Fruit fly (Drosophila melanogaster): ENCODE measurements around the gene Spase22-23.

Gene Spase22-23

DNA sequence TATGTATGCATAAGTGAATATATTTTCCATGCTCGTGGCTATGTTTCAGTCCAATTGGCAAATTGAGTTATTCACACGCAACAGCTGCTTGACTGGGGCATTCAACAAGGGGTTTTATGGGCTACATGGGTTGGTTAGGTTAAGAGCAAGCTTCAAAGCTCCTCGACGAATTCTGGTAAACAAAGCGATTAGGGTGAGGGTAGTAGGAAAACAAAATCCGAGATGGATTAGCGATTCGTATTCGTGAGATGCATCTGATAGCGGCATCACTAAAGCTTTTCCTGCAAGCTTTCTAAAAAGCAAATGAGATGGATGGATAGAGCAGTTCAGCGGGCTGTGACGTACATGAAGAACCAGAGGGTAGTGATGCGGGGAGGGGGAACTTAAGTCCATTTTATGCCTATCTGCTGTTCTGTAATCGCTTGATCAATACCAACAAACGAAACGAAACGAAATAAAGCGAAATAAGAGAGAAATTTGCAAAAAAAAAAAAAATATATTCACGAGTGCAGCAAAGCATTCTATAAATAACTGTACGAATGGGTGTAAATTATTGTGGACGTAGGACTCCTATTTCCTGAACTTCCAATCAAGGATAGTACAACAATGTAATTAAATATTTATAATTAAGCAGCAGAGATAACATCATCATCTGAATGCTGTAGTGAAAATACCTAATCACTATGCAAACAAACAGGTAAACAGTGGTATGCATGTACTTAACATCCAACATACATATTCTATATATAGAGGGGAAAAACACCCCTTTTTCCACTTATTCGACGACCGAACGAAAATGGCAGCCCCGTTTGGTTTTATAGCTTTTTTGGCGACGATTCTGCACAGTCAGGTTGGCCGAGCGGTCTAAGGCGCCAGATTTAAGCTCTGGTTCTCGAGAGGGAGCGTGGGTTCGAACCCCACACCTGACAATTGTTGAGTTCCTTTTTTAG, 34.9 kb upstream of the Spase22-23 start:
- TF ChIP-seq CG17801 (GFP tag; optimal IDR thresholded peaks at IDR 0.05; ENCODE audit: partially characterized antibody) = peak; percentile 26

DNA sequence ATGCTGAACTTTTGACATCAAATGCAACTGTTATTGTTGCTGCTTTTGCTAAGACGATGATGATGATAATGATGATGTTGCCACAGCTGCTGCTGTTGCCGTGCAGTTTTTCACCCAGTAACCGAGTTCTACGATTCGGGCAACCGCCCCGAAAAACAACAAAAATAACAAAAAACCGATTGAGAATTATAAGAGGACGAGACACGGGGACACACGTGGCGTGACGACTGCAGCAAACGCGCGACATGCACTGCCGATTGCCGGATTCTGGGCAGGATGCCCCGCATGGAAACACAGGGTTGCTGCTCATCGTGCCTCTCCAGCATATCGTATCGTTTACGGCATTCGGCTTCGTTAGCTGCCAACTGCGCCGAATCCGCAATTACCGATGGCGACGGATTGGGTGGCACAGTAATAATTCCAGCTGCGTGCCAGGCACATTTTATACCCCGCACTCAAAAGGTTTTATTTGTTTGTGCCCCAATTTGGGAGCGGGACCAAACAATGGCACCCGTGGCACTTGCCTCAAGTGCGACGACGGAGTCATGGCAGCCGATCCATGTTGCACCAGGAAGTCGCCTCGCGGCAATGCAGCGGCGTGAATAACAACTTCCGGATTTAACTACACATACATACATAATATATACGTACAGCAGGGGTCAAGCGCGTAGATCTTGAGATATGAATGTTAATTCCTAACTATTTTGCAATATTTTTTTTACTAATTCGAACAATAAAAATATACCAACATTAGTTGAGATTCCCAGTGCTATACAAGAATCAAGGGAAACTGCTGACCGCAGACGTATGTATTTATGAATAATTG, 34.0 kb upstream of the Spase22-23 start:
- TF ChIP-seq CG17801 (GFP tag; optimal IDR thresholded peaks at IDR 0.05; ENCODE audit: partially characterized antibody) = no peak

DNA sequence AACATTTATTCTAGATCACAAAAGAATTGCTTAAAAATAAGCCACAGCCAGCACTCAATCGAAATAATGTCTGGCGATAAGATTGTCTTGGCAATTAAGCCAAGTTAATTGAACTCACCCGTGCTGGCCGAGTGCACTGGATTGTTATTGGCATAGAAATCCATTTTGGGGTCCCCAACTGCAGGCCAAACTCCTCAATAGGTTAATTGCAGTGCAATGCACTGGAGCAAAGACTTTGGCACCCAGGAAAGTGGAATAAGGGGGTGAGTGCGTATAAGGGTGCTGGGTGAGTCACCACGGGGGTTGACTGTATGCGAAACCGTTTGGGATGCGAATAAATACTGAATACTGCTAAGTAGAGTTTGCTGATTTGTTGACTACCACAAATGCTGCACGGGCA, 33.1 kb upstream of the Spase22-23 start:
- no peak for TF ChIP-seq CG17801 (GFP tag; optimal IDR thresholded peaks at IDR 0.05; ENCODE audit: partially characterized antibody)

DNA sequence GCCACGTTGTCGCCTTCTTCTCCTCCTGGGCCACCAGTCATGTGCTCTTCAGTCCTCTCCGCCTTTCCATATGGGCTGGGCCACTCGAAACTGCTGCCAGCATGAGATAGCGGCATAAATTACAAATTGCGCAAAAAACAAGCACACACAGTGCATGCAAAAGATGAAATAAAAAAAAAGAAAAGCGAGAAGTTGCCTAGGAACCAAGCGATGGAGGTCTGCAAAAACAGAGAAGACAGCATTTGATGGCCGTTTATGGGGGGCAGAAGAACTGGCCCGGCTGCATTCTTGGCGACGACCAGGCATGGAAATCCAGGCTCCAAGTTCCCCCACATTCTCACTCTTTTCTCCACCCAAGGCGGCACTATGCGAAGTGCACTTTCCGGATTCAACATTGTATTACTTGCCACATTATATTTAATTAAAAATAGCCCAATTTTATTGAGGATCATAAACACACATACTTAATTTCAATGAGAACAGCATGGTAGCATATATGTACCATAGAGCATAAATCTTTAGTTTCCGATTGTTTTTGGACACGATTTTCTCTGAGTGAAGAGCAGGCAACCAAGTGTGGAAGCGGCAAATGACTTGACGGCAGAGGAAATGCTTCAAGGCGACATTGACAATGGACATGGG, 31.7 kb upstream of the Spase22-23 start:
- no peak for TF ChIP-seq CG17801 (GFP tag; optimal IDR thresholded peaks at IDR 0.05; ENCODE audit: partially characterized antibody)

- TF ChIP-seq CG17801 (GFP tag; optimal IDR thresholded peaks at IDR 0.05; ENCODE audit: partially characterized antibody) = no peak
Measured at dm6 chr3R:24260411-24260810, 30.6 kb upstream of the Spase22-23 start.

DNA sequence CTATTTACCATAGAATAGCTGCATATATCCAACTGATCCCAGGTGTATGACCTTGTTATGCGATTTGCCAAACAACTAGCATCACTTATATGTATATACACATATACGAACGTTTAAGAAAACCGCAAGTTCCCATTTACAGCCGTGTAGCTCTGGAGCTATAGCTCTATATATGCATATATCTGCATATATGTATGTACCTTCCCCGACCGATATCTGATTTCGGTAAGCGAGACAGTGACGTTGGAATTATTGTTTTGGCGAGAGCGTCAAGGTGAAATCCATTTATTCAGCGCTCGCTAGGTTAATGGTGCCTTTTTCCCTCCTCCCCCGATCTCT, 30.2 kb upstream of the Spase22-23 start:
- no peak for TF ChIP-seq CG17801 (GFP tag; optimal IDR thresholded peaks at IDR 0.05; ENCODE audit: partially characterized antibody)

DNA sequence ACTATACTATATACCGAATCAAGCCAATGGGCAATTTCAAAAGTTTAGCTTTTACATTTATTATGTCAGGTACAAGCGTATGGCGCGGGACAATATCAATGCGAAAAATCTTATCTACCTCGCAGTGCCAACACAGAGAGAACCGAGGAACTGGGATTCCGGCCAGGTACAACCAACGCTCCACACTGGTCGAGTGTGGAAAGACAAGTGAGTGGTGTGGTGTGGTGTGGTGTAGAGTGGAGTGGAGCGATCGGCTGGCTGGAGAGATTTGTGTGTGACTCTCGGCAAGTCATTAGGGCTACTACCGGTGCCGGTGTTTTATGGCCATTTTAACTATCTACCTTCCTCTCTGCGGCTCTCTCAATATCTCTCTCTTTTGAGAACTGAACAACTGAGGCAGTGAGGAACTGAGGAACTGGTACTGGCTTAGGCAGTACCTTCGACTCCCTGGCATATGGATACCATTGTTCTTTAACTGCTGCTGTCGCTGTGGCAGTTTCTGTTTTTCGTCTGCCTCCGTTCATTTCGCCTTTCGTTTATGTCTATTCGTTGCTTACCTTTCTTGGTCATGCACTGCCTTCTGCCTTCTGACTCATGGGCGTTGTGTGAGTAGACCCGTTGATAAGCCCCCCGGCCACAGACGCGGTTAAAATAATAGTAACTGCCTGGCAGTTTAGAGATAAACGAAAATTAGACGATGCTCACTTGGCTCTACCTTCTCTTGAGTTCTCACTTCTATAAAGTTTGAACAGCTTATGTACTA, 29.6 kb upstream of the Spase22-23 start:
- peak; percentile 96 for TF ChIP-seq CG17801 (GFP tag; optimal IDR thresholded peaks at IDR 0.05; ENCODE audit: partially characterized antibody)

dm6 chr3R:24258333-24258732, 28.5 kb upstream of the Spase22-23 start:
- no peak for TF ChIP-seq CG17801 (GFP tag; optimal IDR thresholded peaks at IDR 0.05; ENCODE audit: partially characterized antibody)

dm6 chr3R:24252494-24252893, 22.7 kb upstream of the Spase22-23 start, which contains the start of gene beta-PheRS:
TSS of gene beta-PheRS (minus strand) at chr3R:24252679.
- TF ChIP-seq CG17801 (GFP tag; optimal IDR thresholded peaks at IDR 0.05; ENCODE audit: partially characterized antibody) = no peak

DNA sequence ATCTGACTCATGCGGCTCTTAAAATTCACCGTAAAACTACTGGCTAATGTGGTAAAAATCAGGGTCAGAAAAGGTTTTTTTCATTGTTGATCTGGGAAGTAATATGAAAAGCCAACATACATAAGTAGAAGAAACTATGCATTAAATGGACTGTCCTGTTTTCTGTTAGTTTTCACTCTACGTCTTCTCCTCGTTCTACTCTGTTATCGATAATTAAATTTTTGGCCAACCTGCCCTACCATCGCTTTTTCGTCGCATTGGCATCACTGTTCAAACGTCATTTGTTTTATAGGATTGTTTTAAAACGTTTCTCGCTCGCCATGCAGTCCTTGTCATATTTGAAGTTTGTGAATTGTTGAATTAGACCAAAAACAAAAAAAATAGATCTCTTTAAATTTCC, 4.9 kb upstream of the Spase22-23 start:
- no peak for TF ChIP-seq CG17801 (GFP tag; optimal IDR thresholded peaks at IDR 0.05; ENCODE audit: partially characterized antibody)

- no peak for TF ChIP-seq CG17801 (GFP tag; optimal IDR thresholded peaks at IDR 0.05; ENCODE audit: partially characterized antibody)
Measured at dm6 chr3R:24234162-24234529, 4.3 kb upstream of the Spase22-23 start.

dm6 chr3R:24233366-24234161, 3.7 kb upstream of the Spase22-23 start:
- TF ChIP-seq CG17801 (GFP tag; optimal IDR thresholded peaks at IDR 0.05; ENCODE audit: partially characterized antibody) = peak; percentile 18

- TF ChIP-seq CG17801 (GFP tag; optimal IDR thresholded peaks at IDR 0.05; ENCODE audit: partially characterized antibody) = no peak
Measured at dm6 chr3R:24231914-24232313, 2.1 kb upstream of the Spase22-23 start.

DNA sequence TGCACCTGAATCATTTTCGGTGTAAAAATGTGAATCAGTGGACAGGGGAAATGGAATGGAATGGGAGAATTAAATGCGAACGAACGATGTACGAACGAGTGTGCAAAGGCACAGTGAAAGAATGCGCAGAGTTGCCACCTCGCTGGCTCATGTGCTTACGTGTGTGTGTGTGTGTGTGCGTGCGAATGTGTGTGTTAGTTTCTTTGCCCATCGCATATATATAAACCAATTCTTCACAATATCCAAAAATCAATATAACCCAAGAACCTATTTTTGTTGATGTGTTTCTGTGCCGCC, 1.3 kb upstream of the Spase22-23 start:
- TF ChIP-seq CG17801 (GFP tag; optimal IDR thresholded peaks at IDR 0.05; ENCODE audit: partially characterized antibody) = no peak

All from ovary, adult (tissue).